Fruit fly (Drosophila melanogaster) whole organism, wandering third instar larva: ENCODE results near the gene CG3819.

ENCODE experiments used
- Abd-B ChIP-seq: fragments of >200 bp; optimal IDR thresholded peaks from 2 replicates; lab custom pipeline; 2017; ENCODE audit warnings: missing biosample characterization, missing genetic modification characterization
- CG32264 ChIP-seq: fragments of 200-800 bp; sonication (Bioruptor generic); optimal IDR thresholded peaks from 2 replicates; lab custom pipeline; 2016; ENCODE audit warnings: missing biosample characterization, missing genetic modification characterization
- CrebA ChIP-seq: fragments of 200-800 bp; sonication (Bioruptor generic); optimal IDR thresholded peaks from 2 replicates; lab custom pipeline; 2016; ENCODE audit warnings: missing biosample characterization, mild to moderate bottlenecking, missing genetic modification characterization, borderline replicate concordance
- Dfd ChIP-seq: fragments of >200 bp; optimal IDR thresholded peaks from 2 replicates; lab custom pipeline; 2017; ENCODE audit warnings: missing biosample characterization, missing genetic modification characterization
- Dif ChIP-seq: fragments of 200-275, 200-300 bp; sonication (Bioruptor generic); optimal IDR thresholded peaks from 2 replicates; lab custom pipeline; 2018; ENCODE audit warnings: missing biosample characterization, missing genetic modification characterization; ENCODE audit not compliant: partially characterized antibody
- GATAd ChIP-seq: sonication (Bioruptor generic); optimal IDR thresholded peaks from 2 replicates; lab custom pipeline; 2016; ENCODE audit warnings: missing biosample characterization, missing genetic modification characterization
- Hr78 ChIP-seq: fragments of >200 bp; optimal IDR thresholded peaks from 2 replicates; lab custom pipeline; 2017; ENCODE audit warnings: missing biosample characterization, missing genetic modification characterization
- Hr83 ChIP-seq: fragments of 200-300 bp; sonication (Bioruptor generic); optimal IDR thresholded peaks from 2 replicates; lab custom pipeline; 2016; ENCODE audit warnings: missing biosample characterization, mild to moderate bottlenecking, missing genetic modification characterization, moderate library complexity; ENCODE audit not compliant: poor library complexity, severe bottlenecking
- Jra ChIP-seq: sonication (Bioruptor generic); optimal IDR thresholded peaks from 2 replicates; lab custom pipeline; 2016; ENCODE audit warnings: missing biosample characterization, missing genetic modification characterization
- Myc ChIP-seq: fragments of >200 bp; optimal IDR thresholded peaks from 2 replicates; lab custom pipeline; 2017
- N ChIP-seq: fragments of >200 bp; optimal IDR thresholded peaks from 2 replicates; lab custom pipeline; 2018; ENCODE audit warnings: missing biosample characterization, missing external identifiers, missing genetic modification characterization
- OdsH ChIP-seq: fragments of 200-800 bp; sonication (Bioruptor generic); optimal IDR thresholded peaks from 2 replicates; lab custom pipeline; 2016; ENCODE audit warnings: missing biosample characterization, mild to moderate bottlenecking, missing genetic modification characterization
- Rel ChIP-seq, 2 experiments: fragments of 200-800 bp; sonication (Bioruptor generic) in 1 of 2; optimal IDR thresholded peaks; 2 replicates in 1 of 2; 3 replicates in 1 of 2; lab custom pipeline; 2016 to 2019; ENCODE audit warnings: mild to moderate bottlenecking in 2 of 2, missing biosample characterization in 2 of 2, missing genetic modification characterization in 2 of 2, moderate library complexity in 1 of 2
- Sp1 ChIP-seq: fragments of 200-800 bp; sonication (Bioruptor generic); optimal IDR thresholded peaks from 3 replicates; lab custom pipeline; 2019; ENCODE audit warnings: missing biosample characterization, mild to moderate bottlenecking, missing genetic modification characterization, moderate library complexity
- Vsx2 ChIP-seq: fragments of 200-300, 225-300 bp; sonication (Bioruptor generic); optimal IDR thresholded peaks from 2 replicates; lab custom pipeline; 2018; ENCODE audit warnings: missing biosample characterization, missing genetic modification characterization; ENCODE audit not compliant: partially characterized antibody
- br ChIP-seq: fragments of 200-800 bp; sonication (Bioruptor generic); optimal IDR thresholded peaks from 2 replicates; lab custom pipeline; 2016; ENCODE audit warnings: missing biosample characterization, missing genetic modification characterization
- brk ChIP-seq: fragments of 200-800 bp; sonication (Bioruptor generic); optimal IDR thresholded peaks from 2 replicates; lab custom pipeline; 2016; ENCODE audit warnings: missing biosample characterization, mild to moderate bottlenecking, missing genetic modification characterization
- dl ChIP-seq, 2 experiments: fragments of 175-275, 200-275 bp in 1 of 2; fragments of 200-275 bp in 1 of 2; sonication (Bioruptor generic); optimal IDR thresholded peaks; lab custom pipeline; 2018; ENCODE audit warnings: mild to moderate bottlenecking in 2 of 2, missing biosample characterization in 2 of 2, missing genetic modification characterization in 2 of 2, moderate library complexity in 2 of 2; ENCODE audit not compliant: partially characterized antibody in 2 of 2, insufficient read depth in 1 of 2
- dmrt93B ChIP-seq: fragments of 200-800 bp; sonication (Bioruptor generic); optimal IDR thresholded peaks from 2 replicates; lab custom pipeline; 2018; ENCODE audit warnings: missing biosample characterization, mild to moderate bottlenecking, missing genetic modification characterization
- dsf ChIP-seq: sonication (Bioruptor generic); optimal IDR thresholded peaks from 2 replicates; lab custom pipeline; 2016; ENCODE audit warnings: missing biosample characterization, missing genetic modification characterization, borderline replicate concordance
- ey ChIP-seq: fragments of 200-800 bp; sonication (Bioruptor generic); optimal IDR thresholded peaks from 2 replicates; lab custom pipeline; 2016; ENCODE audit warnings: missing biosample characterization, missing genetic modification characterization
- foxo ChIP-seq, 2 experiments: fragments of 200-800 bp; sonication (Bioruptor generic); optimal IDR thresholded peaks; 2 replicates in 1 of 2; 3 replicates in 1 of 2; lab custom pipeline; 2016 to 2017; ENCODE audit warnings: missing biosample characterization in 2 of 2, missing genetic modification characterization in 2 of 2
- h ChIP-seq: fragments of 200-800 bp; sonication (Bioruptor generic); optimal IDR thresholded peaks from 3 replicates; lab custom pipeline; 2016; ENCODE audit warnings: missing biosample characterization, mild to moderate bottlenecking, missing genetic modification characterization
- jim ChIP-seq: fragments of 175-275, 200-325 bp; sonication (Bioruptor generic); optimal IDR thresholded peaks from 2 replicates; lab custom pipeline; 2016; ENCODE audit warnings: missing biosample characterization, mild to moderate bottlenecking, missing genetic modification characterization
- lola ChIP-seq: fragments of >200 bp; optimal IDR thresholded peaks from 2 replicates; lab custom pipeline; 2017; ENCODE audit warnings: missing biosample characterization, missing genetic modification characterization
- pan ChIP-seq: fragments of >200 bp; optimal IDR thresholded peaks from 2 replicates; lab custom pipeline; 2017
- psq ChIP-seq: fragments of 200-800 bp; sonication (Bioruptor generic); optimal IDR thresholded peaks from 3 replicates; lab custom pipeline; 2017; ENCODE audit warnings: missing biosample characterization, mild to moderate bottlenecking, missing genetic modification characterization, moderate library complexity
- rgr ChIP-seq: fragments of 200-800 bp; sonication (Bioruptor generic); optimal IDR thresholded peaks from 3 replicates; lab custom pipeline; 2016; ENCODE audit warnings: missing biosample characterization, mild to moderate bottlenecking, missing genetic modification characterization
- sage ChIP-seq: fragments of 200-800 bp; sonication (Bioruptor generic); optimal IDR thresholded peaks from 2 replicates; lab custom pipeline; 2016; ENCODE audit warnings: missing biosample characterization, mild to moderate bottlenecking, missing genetic modification characterization
- sv ChIP-seq: fragments of 200-800 bp; sonication (Bioruptor generic); optimal IDR thresholded peaks from 3 replicates; lab custom pipeline; 2016; ENCODE audit warnings: missing biosample characterization, missing genetic modification characterization
- tai ChIP-seq: sonication (Bioruptor generic); optimal IDR thresholded peaks from 2 replicates; lab custom pipeline; 2016; ENCODE audit warnings: missing biosample characterization, missing genetic modification characterization
- usp ChIP-seq: fragments of >200 bp; optimal IDR thresholded peaks from 2 replicates; lab custom pipeline; 2017; ENCODE audit warnings: missing biosample characterization, missing genetic modification characterization
- woc ChIP-seq: sonication (Bioruptor generic); optimal IDR thresholded peaks from 2 replicates; lab custom pipeline; 2016; ENCODE audit warnings: missing biosample characterization, mild to moderate bottlenecking, missing genetic modification characterization

CG3819 gene

DNA sequence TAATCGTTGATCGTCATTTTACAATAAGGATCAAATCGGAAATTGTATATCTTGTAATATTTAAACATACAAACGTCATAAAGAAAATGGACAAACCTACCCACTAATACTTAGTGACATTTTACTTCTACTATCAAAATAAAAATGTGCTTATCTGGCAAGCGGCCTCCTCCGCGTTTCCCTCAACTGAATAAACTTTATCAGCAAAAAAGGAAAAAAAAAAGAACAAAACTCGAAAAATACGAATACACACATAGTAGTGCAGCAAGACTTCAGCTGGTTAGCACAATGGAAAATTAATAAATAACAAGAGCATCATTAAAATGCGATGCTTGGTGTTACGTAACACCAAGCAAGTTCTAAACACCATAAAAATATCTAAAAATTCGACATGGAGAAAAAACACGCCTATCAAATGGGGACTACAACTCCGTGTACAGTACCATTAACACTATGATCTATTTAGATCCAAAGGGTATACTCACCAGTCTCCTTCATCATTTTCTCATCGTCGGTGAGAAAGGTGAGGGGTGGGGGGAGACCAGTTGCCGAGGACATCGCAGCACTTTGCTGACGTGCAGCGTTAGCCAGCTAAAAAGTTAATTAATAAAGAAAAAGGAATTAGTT is 24.3 kb downstream of the CG3819 start:
- TF ChIP-seq jim (GFP tag; lab: Kevin White, UChicago) (peak; percentile 65), dmrt93B (no peak)

DNA sequence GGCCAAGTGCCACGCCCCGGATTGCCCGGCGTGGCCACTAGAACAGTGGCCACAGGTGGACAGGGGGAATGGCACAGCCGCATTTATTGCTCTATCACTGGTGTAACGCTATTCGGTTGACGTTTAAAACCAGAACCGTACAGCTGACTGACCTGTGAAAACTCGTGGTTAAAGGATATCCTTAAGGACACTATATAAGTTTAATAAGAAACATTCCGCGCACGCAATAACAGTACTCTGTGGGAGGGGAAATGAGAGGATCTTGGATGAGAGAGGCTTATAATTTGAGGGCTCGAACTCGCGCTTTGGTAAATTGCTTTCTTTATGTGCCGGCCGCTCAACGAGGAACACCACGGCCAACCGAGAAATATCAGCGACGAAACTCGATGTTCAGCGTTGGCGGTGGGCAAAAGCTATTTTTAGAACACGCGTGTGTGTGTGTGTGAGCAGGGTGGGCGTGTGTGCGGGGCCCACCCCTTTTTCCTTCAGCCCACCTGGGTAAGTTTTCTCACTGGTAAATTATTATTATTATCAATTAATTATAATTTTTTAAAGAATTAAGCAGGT is 25.5 kb downstream of the CG3819 start:
- TF ChIP-seq pan (no peak), Sp1 (GFP tag; lab: Kevin White, UChicago) (peak; percentile 41), br (GFP tag; lab: Kevin White, UChicago) (peak; percentile 12)

dm6 chr3L:18895079-18895478 is 26.8 kb downstream of the CG3819 start:
- TF ChIP-seq jim (GFP tag; lab: Kevin White, UChicago) (no peak), Rel (GFP tag; optimal IDR thresholded peaks at IDR 0.05; lab: Kevin White, UChicago) (peak; percentile 13), Rel (tag; optimal IDR thresholded peaks at IDR 0.05; lab: Kevin White, UChicago) (no peak), sage (peak; percentile 26), Sp1 (GFP tag; lab: Kevin White, UChicago) (peak; percentile 44), Myc (lab: Kevin White, UChicago) (no peak), rgr (no peak), h (GFP tag; lab: Kevin White, UChicago) (peak; percentile 15), brk (GFP tag; lab: Kevin White, UChicago) (peak; percentile 43), CrebA (GFP tag; lab: Kevin White, UChicago) (peak; percentile 36)

dm6 chr3L:18891986-18892385 is 29.9 kb downstream of the CG3819 start, which contains the start of gene NijB:
TSS of gene NijB (plus strand) at chr3L:18892383.
- TF ChIP-seq jim (GFP tag; lab: Kevin White, UChicago) (peak; percentile 19), Hr83 (GFP tag; lab: Kevin White, UChicago) (no peak), CrebA (GFP tag; lab: Kevin White, UChicago) (no peak), Abd-B (GFP tag; lab: Kevin White, UChicago) (no peak), sage (peak; percentile 5), Myc (lab: Kevin White, UChicago) (peak; percentile 69), N (GFP tag; lab: Kevin White, UChicago) (no peak), brk (GFP tag; lab: Kevin White, UChicago) (no peak), Dif (GFP tag; lab: Kevin White, UChicago) (peak; percentile 6), sv (no peak), GATAd (GFP tag; lab: Kevin White, UChicago) (no peak), lola (GFP tag; lab: Kevin White, UChicago) (no peak), Rel (GFP tag; optimal IDR thresholded peaks at IDR 0.05; lab: Kevin White, UChicago) (no peak), Rel (tag; optimal IDR thresholded peaks at IDR 0.05; lab: Kevin White, UChicago) (peak; percentile 69), tai (peak; percentile 27)

DNA sequence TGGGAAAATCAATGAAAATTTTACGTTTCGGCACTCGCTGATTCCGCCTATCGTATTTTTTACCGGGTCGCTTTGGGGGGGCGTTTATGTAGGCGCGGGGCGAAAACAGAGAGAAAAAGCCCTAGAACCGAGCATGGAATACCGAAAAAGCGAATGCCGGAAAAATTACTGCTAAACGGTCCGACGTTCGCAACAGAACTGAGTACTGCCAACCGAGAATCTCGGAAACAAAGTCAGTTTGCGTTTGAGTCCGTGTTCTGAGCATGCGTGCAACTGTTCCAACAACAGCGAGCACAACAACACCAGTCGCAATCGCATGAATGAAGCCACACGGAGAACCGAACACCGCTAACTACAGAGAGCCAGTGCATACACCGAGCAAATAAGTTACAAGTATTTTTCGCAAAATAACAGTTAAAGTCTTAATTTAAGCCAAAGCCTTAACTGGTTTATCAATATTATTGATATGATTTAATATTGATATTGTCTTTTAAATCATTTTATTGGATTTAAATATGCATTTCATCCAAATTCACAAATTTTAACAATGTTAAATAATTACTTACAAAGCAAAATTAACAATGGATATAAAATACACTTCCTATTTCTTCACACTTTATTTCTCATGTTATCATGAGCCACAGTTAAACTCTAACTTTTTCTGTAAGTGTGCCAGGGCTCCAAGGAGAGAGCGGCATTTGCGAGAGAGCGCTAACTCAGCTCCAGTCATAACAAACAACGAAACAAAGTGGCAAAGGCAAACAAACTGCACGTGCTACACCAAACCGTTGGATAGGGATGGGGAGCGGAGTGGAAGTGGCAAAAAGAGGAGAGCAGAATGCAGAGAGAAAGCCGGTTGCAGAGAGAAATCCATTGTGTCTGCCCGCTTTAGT is 31.4 kb downstream of the CG3819 start, which contains the start of gene CG3961:
TSS of gene CG3961 (minus strand) at position 201 of the 893 bp plus-strand sequence.
- no peak for TF ChIP-seq Myc (lab: Kevin White, UChicago)
- TF ChIP-seq h (GFP tag; lab: Kevin White, UChicago) = peak; percentile 97
- no peak for TF ChIP-seq lola (GFP tag; lab: Kevin White, UChicago)
- TF ChIP-seq sage = peak; percentile 89
- peak; percentile 86 for TF ChIP-seq Rel (GFP tag; optimal IDR thresholded peaks at IDR 0.05; lab: Kevin White, UChicago)
- peak; percentile 82 for TF ChIP-seq Rel (tag; optimal IDR thresholded peaks at IDR 0.05; lab: Kevin White, UChicago)
- peak; percentile 95 for TF ChIP-seq ey (GFP tag; lab: Kevin White, UChicago)
- TF ChIP-seq Hr83 (GFP tag; lab: Kevin White, UChicago) = peak; percentile 34
- peak; percentile 67 for TF ChIP-seq CG32264 (GFP tag; lab: Kevin White, UChicago)
- peak; percentile 82 for TF ChIP-seq CrebA (GFP tag; lab: Kevin White, UChicago)
- peak; percentile 93 for TF ChIP-seq dmrt93B
- peak in 1 of 2 experiments; percentile 99 for TF ChIP-seq foxo (GFP tag; optimal IDR thresholded peaks at IDR 0.05; lab: Kevin White, UChicago)
- no peak for TF ChIP-seq N (GFP tag; lab: Kevin White, UChicago)
- TF ChIP-seq Jra (GFP tag; lab: Kevin White, UChicago) = peak; percentile 84
- peak; percentile 98 for TF ChIP-seq psq (GFP tag; lab: Kevin White, UChicago)
- no peak for TF ChIP-seq Hr78 (GFP tag; lab: Kevin White, UChicago)
- no peak for TF ChIP-seq usp
- TF ChIP-seq Dfd = peak; percentile 97
- TF ChIP-seq Dif (GFP tag; lab: Kevin White, UChicago) = peak; percentile 93
- no peak for TF ChIP-seq Vsx2
- TF ChIP-seq tai = peak; percentile 89
- TF ChIP-seq dl (GFP tag; optimal IDR thresholded peaks at IDR 0.05; lab: Kevin White, UChicago; ENCODE audit: insufficient read depth in 1 of 2, partially characterized antibody in 2 of 2) = peak; percentile 89 to 90
- TF ChIP-seq Sp1 (GFP tag; lab: Kevin White, UChicago) = peak; percentile 99
- TF ChIP-seq dsf = peak; percentile 88
- peak; percentile 90 for TF ChIP-seq woc (GFP tag; lab: Kevin White, UChicago)
- TF ChIP-seq brk (GFP tag; lab: Kevin White, UChicago) = peak; percentile 96
- TF ChIP-seq GATAd (GFP tag; lab: Kevin White, UChicago) = no peak
- TF ChIP-seq jim (GFP tag; lab: Kevin White, UChicago) = no peak
- peak; percentile 98 for TF ChIP-seq rgr
- TF ChIP-seq OdsH (GFP tag; lab: Kevin White, UChicago) = peak; percentile 99
- TF ChIP-seq sv = peak; percentile 94
